Worm (Caenorhabditis elegans) whole organism, L1 larva: Measurements from ENCODE around the gene sru-39.

Experiments used
- ama-1 ChIP-seq: fragments of 150-350 bp; optimal IDR thresholded peaks from 2 replicates; lab custom pipeline; 2014
- ceh-82 ChIP-seq, 3 experiments: fragments of 150-350 bp in 1 of 3; sonication (generic microtip) in 2 of 3; optimal IDR thresholded peaks; 2 replicates each; lab custom pipeline; 2014 to 2017; ENCODE audit warnings: missing biosample characterization in 3 of 3, missing genetic modification characterization in 3 of 3
- ceh-88 ChIP-seq: fragments of 200-800 bp; sonication (Bioruptor generic); IDR thresholded peaks from 2 replicates; pipeline ENCODE4 v1.3.6; 2022; ENCODE audit warnings: missing genetic modification characterization, missing compliant biosample characterization
- egl-27 ChIP-seq, 2 experiments: fragments of 150-350 bp in 1 of 2; sonication (generic microtip); optimal IDR thresholded peaks; 3 replicates each; lab custom pipeline; 2017 to 2018; ENCODE audit warnings: missing biosample characterization in 2 of 2, missing genetic modification characterization in 2 of 2, missing genetic modification reagents in 2 of 2
- lin-15B ChIP-seq: fragments of 150-350 bp; sonication (generic microtip); optimal IDR thresholded peaks from 3 replicates; lab custom pipeline; 2014; ENCODE audit warnings: missing biosample characterization, missing genetic modification characterization
- nhr-47 ChIP-seq: sonication (generic microtip); optimal IDR thresholded peaks from 2 replicates; lab custom pipeline; 2016; ENCODE audit warnings: mild to moderate bottlenecking, missing genetic modification characterization, moderate library complexity, missing compliant biosample characterization
- unc-130 ChIP-seq: fragments of 150-350 bp; optimal IDR thresholded peaks from 2 replicates; lab custom pipeline; 2017; ENCODE audit warnings: missing biosample characterization, missing genetic modification characterization, inconsistent platforms
- zip-4 ChIP-seq: fragments of 200-800 bp; sonication (Bioruptor generic); optimal IDR thresholded peaks from 2 replicates; lab custom pipeline; 2018; ENCODE audit warnings: mild to moderate bottlenecking, missing genetic modification characterization, moderate library complexity, missing compliant biosample characterization

DNA sequence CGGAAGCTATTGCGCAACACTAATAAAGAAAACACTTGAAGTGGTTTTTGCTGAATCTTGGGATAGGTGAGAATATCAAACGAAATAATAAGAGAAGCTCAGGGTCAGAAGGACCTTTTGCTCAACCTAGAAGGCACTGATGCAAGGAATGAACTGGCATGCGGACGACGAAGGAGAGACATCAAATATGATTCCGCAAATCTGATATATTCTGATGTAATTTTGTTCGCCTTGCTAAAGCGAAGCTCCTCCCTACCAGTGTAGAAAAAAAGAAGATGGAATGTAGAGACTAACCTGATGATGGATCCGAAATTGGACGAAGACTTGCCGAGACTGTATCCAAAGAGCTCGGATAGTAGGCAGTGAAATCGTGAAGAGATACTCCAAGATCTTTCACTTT lies 35.3 kb upstream of the sru-39 start:
- TF ChIP-seq ceh-82 (tag; optimal IDR thresholded peaks at IDR 0.05; lab: Kevin White, UChicago), result no peak
- TF ChIP-seq nhr-47 (tag; lab: Kevin White, UChicago), result no peak
- no peak for TF ChIP-seq egl-27 (tag; optimal IDR thresholded peaks at IDR 0.05; lab: Kevin White, UChicago)
- TF ChIP-seq lin-15B (tag; lab: Kevin White, UChicago), result no peak
- TF ChIP-seq ceh-88 (GFP tag; lab: Robert Waterston, UW), result no peak
- TF ChIP-seq ama-1 (lab: Kevin White, UChicago), result no peak
- TF ChIP-seq unc-130, result no peak
- no peak for TF ChIP-seq zip-4 (GFP tag; lab: Kevin White, UChicago)
